Worm (Caenorhabditis elegans) whole organism, L4 larva: Measurements from ENCODE around the gene F52H2.5.
A peak's percentile ranks its signal among the peaks of the same experiment; 100 is the strongest.

ENCODE experiments used
- F26F4.8 ChIP-seq: fragments of 200-800 bp; sonication (Bioruptor generic); conservative IDR thresholded peaks from 2 replicates; pipeline ENCODE4 v1.3.6; 2022; ENCODE audit warnings: missing genetic modification characterization, missing compliant biosample characterization
- Y105C5A.15 ChIP-seq: fragments of 200-800 bp; sonication (Bioruptor generic); IDR thresholded peaks from 2 replicates; pipeline ENCODE4 v1.3.6; 2022; ENCODE audit warnings: missing genetic modification characterization, missing compliant biosample characterization
- Y5F2A.4 ChIP-seq: fragments of 200-800 bp; sonication (Bioruptor generic); optimal IDR thresholded peaks from 2 replicates; lab custom pipeline; 2018; ENCODE audit warnings: mild to moderate bottlenecking, missing genetic modification characterization, missing compliant biosample characterization
- aha-1 ChIP-seq: fragments of 150-350 bp; peaks from one replicate; lab custom pipeline; 2014; ENCODE audit warnings: missing biosample characterization, missing genetic modification characterization
- ceh-62 ChIP-seq: sonication (generic microtip); optimal IDR thresholded peaks from 2 replicates; lab custom pipeline; 2017; ENCODE audit warnings: missing biosample characterization, missing genetic modification characterization
- daf-16 ChIP-seq, 3 experiments: sonication (generic microtip); optimal IDR thresholded peaks; 2 replicates each; lab custom pipeline; 2016 to 2017; ENCODE audit warnings: missing genetic modification characterization in 3 of 3, missing genetic modification reagents in 3 of 3, mild to moderate bottlenecking in 2 of 3, missing compliant biosample characterization in 2 of 3, missing biosample characterization in 1 of 3, moderate library complexity in 1 of 3
- dmd-6 ChIP-seq: fragments of 200-800 bp; sonication (Bioruptor generic); IDR thresholded peaks from 2 replicates; pipeline ENCODE4 v1.3.6; 2022; ENCODE audit warnings: missing genetic modification reagents, missing genetic modification characterization, missing compliant biosample characterization
- duxl-1 ChIP-seq: sonication (generic microtip); optimal IDR thresholded peaks from 2 replicates; lab custom pipeline; 2016; ENCODE audit warnings: mild to moderate bottlenecking, missing genetic modification characterization, moderate library complexity, missing compliant biosample characterization; ENCODE audit not compliant: poor library complexity
- dve-1 ChIP-seq: sonication (generic microtip); optimal IDR thresholded peaks from 2 replicates; lab custom pipeline; 2017; ENCODE audit warnings: antibody characterized with exemption, mild to moderate bottlenecking, missing genetic modification characterization, missing compliant biosample characterization; ENCODE audit not compliant: insufficient read depth
- fos-1 ChIP-seq: fragments of 150-350 bp; optimal IDR thresholded peaks from 2 replicates; lab custom pipeline; 2014; ENCODE audit warnings: missing biosample characterization, missing genetic modification characterization
- hlh-11 ChIP-seq: fragments of 200-800 bp; sonication (Bioruptor generic); optimal IDR thresholded peaks from 2 replicates; lab custom pipeline; 2018; ENCODE audit warnings: mild to moderate bottlenecking, missing genetic modification characterization, missing compliant biosample characterization
- hlh-30 ChIP-seq: sonication (generic microtip); optimal IDR thresholded peaks from 2 replicates; lab custom pipeline; 2017; ENCODE audit warnings: antibody characterized with exemption, mild to moderate bottlenecking, missing genetic modification characterization, missing compliant biosample characterization; ENCODE audit not compliant: insufficient read depth
- hmg-1.1 ChIP-seq: fragments of 200-800 bp; sonication (Bioruptor generic); IDR thresholded peaks from 2 replicates; pipeline ENCODE4 v1.3.6; 2022; ENCODE audit warnings: missing genetic modification reagents, missing genetic modification characterization, missing compliant biosample characterization
- jun-1 ChIP-seq: fragments of 150-350 bp; optimal IDR thresholded peaks from 2 replicates; lab custom pipeline; 2014; ENCODE audit warnings: missing biosample characterization, missing genetic modification reagents, missing genetic modification characterization
- lim-7 ChIP-seq: fragments of 200-800 bp; sonication (Bioruptor generic); IDR thresholded peaks from 2 replicates; pipeline ENCODE4 v1.3.6; 2022; ENCODE audit warnings: missing genetic modification characterization, missing compliant biosample characterization
- lin-1 ChIP-seq: fragments of 200-800 bp; sonication (Bioruptor generic); IDR thresholded peaks from 2 replicates; pipeline ENCODE4 v1.3.6; 2022; ENCODE audit warnings: missing genetic modification reagents, missing genetic modification characterization, missing compliant biosample characterization
- lin-13 ChIP-seq: fragments of 150-350 bp; optimal IDR thresholded peaks from 2 replicates; lab custom pipeline; 2014; ENCODE audit warnings: missing biosample characterization, missing genetic modification reagents, missing genetic modification characterization
- lin-29 ChIP-seq: fragments of 200-800 bp; sonication (Bioruptor generic); IDR thresholded peaks from 2 replicates; pipeline ENCODE4 v1.3.6; 2022; ENCODE audit warnings: missing genetic modification reagents, missing genetic modification characterization, missing compliant biosample characterization
- lir-3 ChIP-seq: sonication (generic microtip); optimal IDR thresholded peaks from 2 replicates; lab custom pipeline; 2016; ENCODE audit warnings: mild to moderate bottlenecking, missing genetic modification characterization, missing compliant biosample characterization
- madf-9 ChIP-seq: fragments of 200-800 bp; sonication (Bioruptor generic); conservative IDR thresholded peaks from 2 replicates; pipeline ENCODE4 v1.3.6; 2022; ENCODE audit warnings: missing genetic modification reagents, missing genetic modification characterization, missing compliant biosample characterization
- mdl-1 ChIP-seq, 2 experiments: fragments of 150-350 bp in 1 of 2; sonication (generic microtip) in 1 of 2; optimal IDR thresholded peaks; 2 replicates each; lab custom pipeline; 2014 to 2017; ENCODE audit warnings: missing biosample characterization in 2 of 2, missing genetic modification characterization in 2 of 2
- mep-1 ChIP-seq: fragments of 150-350 bp; sonication (generic microtip); optimal IDR thresholded peaks from 3 replicates; lab custom pipeline; 2014; ENCODE audit warnings: missing biosample characterization, missing genetic modification characterization
- mes-2 ChIP-seq: sonication (generic microtip); optimal IDR thresholded peaks from 2 replicates; lab custom pipeline; 2016; ENCODE audit warnings: missing genotype, mild to moderate bottlenecking, missing genetic modification characterization, missing compliant biosample characterization; ENCODE audit not compliant: poor library complexity, severe bottlenecking
- mxl-2 ChIP-seq: fragments of 200-800 bp; sonication (Bioruptor generic); conservative IDR thresholded peaks from 2 replicates; pipeline ENCODE4 v1.3.6; 2022; ENCODE audit warnings: missing genetic modification reagents, missing genetic modification characterization, missing compliant biosample characterization
- mxl-3 ChIP-seq: fragments of 200-800 bp; sonication (Bioruptor generic); optimal IDR thresholded peaks from 2 replicates; lab custom pipeline; 2018; ENCODE audit warnings: mild to moderate bottlenecking, missing genetic modification characterization, missing compliant biosample characterization
- nhr-102 ChIP-seq: sonication (generic microtip); optimal IDR thresholded peaks from 2 replicates; lab custom pipeline; 2016; ENCODE audit warnings: mild to moderate bottlenecking, missing genetic modification characterization, moderate library complexity, missing compliant biosample characterization
- nhr-11 ChIP-seq: fragments of 150-350 bp; optimal IDR thresholded peaks from 2 replicates; lab custom pipeline; 2014; ENCODE audit warnings: missing biosample characterization, missing genetic modification characterization
- nhr-25 ChIP-seq: sonication (generic microtip); optimal IDR thresholded peaks from 2 replicates; lab custom pipeline; 2017; ENCODE audit warnings: missing genetic modification characterization, mild to moderate bottlenecking, missing compliant biosample characterization, antibody characterized with exemption, moderate library complexity, borderline replicate concordance; ENCODE audit not compliant: insufficient read depth
- nhr-28 ChIP-seq: fragments of 150-350 bp; optimal IDR thresholded peaks from 2 replicates; lab custom pipeline; 2014; ENCODE audit warnings: missing biosample characterization, missing genetic modification characterization
- nhr-41 ChIP-seq: fragments of 200-800 bp; sonication (Bioruptor generic); IDR thresholded peaks from 2 replicates; pipeline ENCODE4 v1.3.6; 2022; ENCODE audit warnings: missing genetic modification reagents, missing genetic modification characterization, missing compliant biosample characterization
- nhr-48 ChIP-seq: sonication (generic microtip); optimal IDR thresholded peaks from 2 replicates; lab custom pipeline; 2016; ENCODE audit warnings: mild to moderate bottlenecking, missing genetic modification characterization, missing compliant biosample characterization
- nhr-77 ChIP-seq: fragments of 150-350 bp; optimal IDR thresholded peaks from 2 replicates; lab custom pipeline; 2014; ENCODE audit warnings: missing biosample characterization, missing genetic modification characterization
- php-3 ChIP-seq: fragments of 200-800 bp; sonication (Bioruptor generic); IDR thresholded peaks from 2 replicates; pipeline ENCODE4 v1.3.6; 2022; ENCODE audit warnings: missing genetic modification reagents, missing genetic modification characterization, missing compliant biosample characterization
- pqm-1 ChIP-seq: sonication (generic microtip); optimal IDR thresholded peaks from 2 replicates; lab custom pipeline; 2017; ENCODE audit warnings: missing biosample characterization, missing genetic modification characterization
- skn-1 ChIP-seq: fragments of 150-350 bp; optimal IDR thresholded peaks from 2 replicates; lab custom pipeline; 2014; ENCODE audit warnings: missing biosample characterization, missing genetic modification characterization
- unc-62 ChIP-seq, 3 experiments: fragments of 150-350 bp in 1 of 3; sonication (generic microtip); optimal IDR thresholded peaks in 2 of 3; peaks in 1 of 3; 1 replicate in 1 of 3; 2 replicates in 2 of 3; lab custom pipeline; 2014 to 2017; ENCODE audit warnings: missing biosample characterization in 3 of 3, missing genetic modification characterization in 3 of 3, missing genetic modification reagents in 3 of 3, missing genotype in 1 of 3
- ztf-7 ChIP-seq: fragments of 150-350 bp; optimal IDR thresholded peaks from 2 replicates; lab custom pipeline; 2014; ENCODE audit warnings: missing biosample characterization, missing genetic modification characterization

The F52H2.5 gene

ce11 chrX:2583135-2583683, 23.3 kb upstream of the F52H2.5 start (continued):
- peak; percentile 24 for TF ChIP-seq aha-1 (tag; lab: Kevin White, UChicago)
- no peak for TF ChIP-seq nhr-48
- no peak for TF ChIP-seq ztf-7 (tag; lab: Kevin White, UChicago)
- TF ChIP-seq nhr-25 (tag; lab: Kevin White, UChicago) = no peak
- TF ChIP-seq fos-1 (tag; lab: Kevin White, UChicago) = no peak
- no peak for TF ChIP-seq lin-29 (GFP tag; lab: Robert Waterston, UW)
- TF ChIP-seq Y105C5A.15 (GFP tag; lab: Robert Waterston, UW) = no peak
- no peak for TF ChIP-seq Y5F2A.4 (GFP tag; lab: Kevin White, UChicago)
- no peak for TF ChIP-seq duxl-1
- no peak for TF ChIP-seq lin-1
- TF ChIP-seq lim-7 (GFP tag; lab: Robert Waterston, UW) = no peak
- TF ChIP-seq F26F4.8 (GFP tag; lab: Robert Waterston, UW) = no peak
- no peak for TF ChIP-seq mxl-2
- TF ChIP-seq madf-9 (GFP tag; lab: Robert Waterston, UW) = no peak

ce11 chrX:2581828-2582589, 22.1 kb upstream of the F52H2.5 start:
- TF ChIP-seq daf-16 (GFP tag; optimal IDR thresholded peaks at IDR 0.05; lab: Kevin White, UChicago) (no peak), daf-16 (tag; optimal IDR thresholded peaks at IDR 0.05; lab: Kevin White, UChicago) (no peak), nhr-28 (tag; lab: Kevin White, UChicago) (peak; percentile 9), nhr-41 (GFP tag; lab: Robert Waterston, UW) (no peak), unc-62 (GFP tag; optimal IDR thresholded peaks at IDR 0.05 in 1 of 2; lab: Kevin White, UChicago) (peak in 1 of 2 experiments; percentile 92), unc-62 (tag; optimal IDR thresholded peaks at IDR 0.05; lab: Kevin White, UChicago) (no peak), aha-1 (tag; lab: Kevin White, UChicago) (peak; percentile 90), hlh-30 (tag; lab: Kevin White, UChicago) (peak; percentile 79), ceh-62 (no peak), hmg-1.1 (GFP tag; lab: Robert Waterston, UW) (0 out of 2 replicates have a peak, but pooled peaks have one; percentile 29), nhr-11 (tag; lab: Kevin White, UChicago) (peak; percentile 6)

ce11 chrX:2580524-2580981, 20.7 kb upstream of the F52H2.5 start, which contains the start of gene H01M10.1:
Gene H01M10.1, minus strand, starts transcription at chrX:2580574.
- TF ChIP-seq mes-2 = peak; percentile 40
- peak; percentile 78 for TF ChIP-seq hlh-11 (tag; lab: Kevin White, UChicago)
- TF ChIP-seq mdl-1 (tag; optimal IDR thresholded peaks at IDR 0.05; lab: Kevin White, UChicago) = peak in 1 of 2 experiments; percentile 4
- TF ChIP-seq pqm-1 (tag; lab: Kevin White, UChicago) = peak; percentile 75
- TF ChIP-seq jun-1 (tag; lab: Kevin White, UChicago) = no peak
- TF ChIP-seq skn-1 (tag; lab: Kevin White, UChicago) = no peak
- peak; percentile 14 for TF ChIP-seq mxl-3
- TF ChIP-seq dve-1 (tag; lab: Kevin White, UChicago) = peak; percentile 77
- no peak for TF ChIP-seq daf-16 (GFP tag; optimal IDR thresholded peaks at IDR 0.05; lab: Kevin White, UChicago)
- TF ChIP-seq daf-16 (tag; optimal IDR thresholded peaks at IDR 0.05; lab: Kevin White, UChicago) = peak; percentile 96
- TF ChIP-seq nhr-77 (tag; lab: Kevin White, UChicago) = peak; percentile 73
- TF ChIP-seq lir-3 (tag; lab: Kevin White, UChicago) = no peak
- peak; percentile 52 for TF ChIP-seq hlh-30 (tag; lab: Kevin White, UChicago)
- peak; percentile 83 for TF ChIP-seq php-3
- TF ChIP-seq nhr-28 (tag; lab: Kevin White, UChicago) = peak; percentile 82
- peak; percentile 61 for TF ChIP-seq dmd-6 (GFP tag; lab: Robert Waterston, UW)
- TF ChIP-seq mep-1 (tag; lab: Kevin White, UChicago) = peak; percentile 29
- TF ChIP-seq lin-13 (GFP tag; lab: Kevin White, UChicago) = no peak
- peak; percentile 34 for TF ChIP-seq nhr-102 (tag; lab: Kevin White, UChicago)
- TF ChIP-seq, all 104 proteins: peak for 14
